Worm (Caenorhabditis elegans) whole organism, late embryonic: Measurements from ENCODE around the gene F54B8.1.

Experiments
- ama-1 ChIP-seq: fragments of 150-350 bp; optimal IDR thresholded peaks from 2 replicates; lab custom pipeline; 2014
- ceh-45 ChIP-seq: fragments of 200-800 bp; sonication (Bioruptor generic); IDR thresholded peaks from 2 replicates; pipeline ENCODE4 v1.3.6; 2022; ENCODE audit warnings: missing genetic modification reagents, missing genetic modification characterization, missing compliant biosample characterization
- dve-1 ChIP-seq: sonication (generic microtip); optimal IDR thresholded peaks from 2 replicates; lab custom pipeline; 2017; ENCODE audit warnings: antibody characterized with exemption, mild to moderate bottlenecking, missing genetic modification characterization, missing compliant biosample characterization
- ets-4 ChIP-seq: sonication (generic microtip); optimal IDR thresholded peaks from 2 replicates; lab custom pipeline; 2016; ENCODE audit warnings: missing genetic modification characterization, missing compliant biosample characterization
- hlh-15 ChIP-seq: sonication (generic microtip); optimal IDR thresholded peaks from 2 replicates; lab custom pipeline; 2016; ENCODE audit warnings: missing genetic modification characterization, missing compliant biosample characterization
- odd-2 ChIP-seq: sonication (generic microtip); optimal IDR thresholded peaks from 2 replicates; lab custom pipeline; 2017; ENCODE audit warnings: antibody characterized with exemption, mild to moderate bottlenecking, missing genetic modification characterization, missing compliant biosample characterization
- pag-3 ChIP-seq: sonication (generic microtip); optimal IDR thresholded peaks from 2 replicates; lab custom pipeline; 2016; ENCODE audit warnings: missing compliant biosample characterization, missing genetic modification characterization, borderline replicate concordance
- pqm-1 ChIP-seq: sonication (generic microtip); optimal IDR thresholded peaks from 2 replicates; lab custom pipeline; 2016; ENCODE audit warnings: missing genetic modification characterization, missing compliant biosample characterization
- tbx-2 ChIP-seq: sonication (generic microtip); optimal IDR thresholded peaks from 2 replicates; lab custom pipeline; 2016; ENCODE audit warnings: missing genetic modification characterization, missing compliant biosample characterization
- tbx-7 ChIP-seq: sonication (generic microtip); optimal IDR thresholded peaks from 2 replicates; lab custom pipeline; 2016; ENCODE audit warnings: missing genotype, missing genetic modification characterization, missing compliant biosample characterization
- unc-55 ChIP-seq: sonication (generic microtip); optimal IDR thresholded peaks from 2 replicates; lab custom pipeline; 2017; ENCODE audit warnings: missing biosample characterization, missing genetic modification reagents, missing genetic modification characterization

ce11 chrV:15779128-15779729 lies 31.3 kb upstream of the F54B8.1 start, which contains the start of the genes nhr-285 and irld-52:
- no peak for TF ChIP-seq odd-2 (tag; lab: Kevin White, UChicago)
- TF ChIP-seq ama-1 (lab: Kevin White, UChicago), result no peak
- TF ChIP-seq tbx-2 (tag; lab: Kevin White, UChicago), result no peak
- no peak for TF ChIP-seq hlh-15
- TF ChIP-seq tbx-7 (tag; lab: Kevin White, UChicago), result no peak
- TF ChIP-seq pag-3 (tag; lab: Kevin White, UChicago), result no peak
- TF ChIP-seq ceh-45 (GFP tag; lab: Robert Waterston, UW), result no peak
- TF ChIP-seq dve-1 (tag; lab: Kevin White, UChicago), result no peak
- no peak for TF ChIP-seq ets-4 (tag; lab: Kevin White, UChicago)
- TF ChIP-seq pqm-1 (tag; lab: Kevin White, UChicago), result no peak
- no peak for TF ChIP-seq unc-55
